Fruit fly (Drosophila melanogaster) whole organism, embryonic: Measurements from ENCODE around the gene hgo.

Source experiments
- ATbp ChIP-seq: fragments of 200-800 bp; sonication (Bioruptor generic); optimal IDR thresholded peaks from 2 replicates; lab custom pipeline; 2017; ENCODE audit warnings: missing biosample characterization, mild to moderate bottlenecking, missing genetic modification characterization, missing genetic modification reagents
- Ada2b ChIP-seq: fragments of 200-800 bp; sonication (Bioruptor generic); IDR thresholded peaks from 2 replicates; pipeline ENCODE4 v1.3.6; 2022; ENCODE audit warnings: missing biosample characterization, missing genetic modification characterization
- B-H2 ChIP-seq: fragments of 200-800 bp; sonication (Bioruptor generic); optimal IDR thresholded peaks from 2 replicates; lab custom pipeline; 2018; ENCODE audit warnings: missing biosample characterization, mild to moderate bottlenecking, missing genetic modification characterization
- CG10543 ChIP-seq: fragments of 200-800 bp; sonication (Bioruptor generic); optimal IDR thresholded peaks from 3 replicates; lab custom pipeline; 2017; ENCODE audit warnings: missing biosample characterization, mild to moderate bottlenecking, missing genetic modification characterization, moderate library complexity
- CG11247 ChIP-seq: fragments of 200-800 bp; sonication (Bioruptor generic); IDR thresholded peaks from 2 replicates; pipeline ENCODE4 v1.3.6; 2022; ENCODE audit warnings: missing biosample characterization, missing genetic modification characterization
- CG12942 ChIP-seq: fragments of 200-800 bp; sonication (Bioruptor generic); optimal IDR thresholded peaks from 3 replicates; lab custom pipeline; 2016; ENCODE audit warnings: missing biosample characterization, missing genetic modification characterization
- CG13296 ChIP-seq: fragments of 200-800 bp; sonication (Bioruptor generic); optimal IDR thresholded peaks from 3 replicates; lab custom pipeline; 2018; ENCODE audit warnings: missing biosample characterization, mild to moderate bottlenecking, missing genetic modification characterization
- CG14667 ChIP-seq: fragments of 200-800 bp; sonication (Bioruptor generic); IDR thresholded peaks from 2 replicates; pipeline ENCODE4 v1.3.6; 2022; ENCODE audit warnings: missing biosample characterization, missing genetic modification characterization
- CG15073 ChIP-seq: fragments of 200-800 bp; sonication (Bioruptor generic); optimal IDR thresholded peaks from 2 replicates; lab custom pipeline; 2016; ENCODE audit warnings: missing biosample characterization, missing genetic modification characterization
- CG17829 ChIP-seq: fragments of 200-800 bp; optimal IDR thresholded peaks from 2 replicates; lab custom pipeline; 2019; ENCODE audit warnings: missing biosample characterization, mild to moderate bottlenecking, missing genetic modification characterization, moderate library complexity
- CG18764 ChIP-seq: fragments of 200-800 bp; sonication (Bioruptor generic); optimal IDR thresholded peaks from 3 replicates; lab custom pipeline; 2016; ENCODE audit warnings: missing biosample characterization, missing genetic modification characterization
- CG30020 ChIP-seq: fragments of 200-800 bp; optimal IDR thresholded peaks from 2 replicates; lab custom pipeline; 2019; ENCODE audit warnings: missing biosample characterization, mild to moderate bottlenecking, missing genetic modification characterization, moderate library complexity
- CG30431 ChIP-seq: fragments of 200-800 bp; sonication (Bioruptor generic); optimal IDR thresholded peaks from 2 replicates; lab custom pipeline; 2017; ENCODE audit warnings: missing biosample characterization, missing genetic modification characterization
- CG4424 ChIP-seq: fragments of 200-800 bp; sonication (Bioruptor generic); optimal IDR thresholded peaks from 3 replicates; lab custom pipeline; 2016; ENCODE audit warnings: missing biosample characterization, missing genetic modification characterization
- CG4707 ChIP-seq: fragments of 200-800 bp; sonication (Bioruptor generic); optimal IDR thresholded peaks from 2 replicates; lab custom pipeline; 2018; ENCODE audit warnings: missing biosample characterization, mild to moderate bottlenecking, missing genetic modification characterization, moderate library complexity
- CG7357 ChIP-seq: fragments of 200-800 bp; sonication (Bioruptor generic); IDR thresholded peaks from 3 replicates; pipeline ENCODE4 v1.3.6; 2022; ENCODE audit warnings: missing biosample characterization, missing genetic modification characterization
- CG9215 ChIP-seq: fragments of 200-800 bp; sonication (Bioruptor generic); IDR thresholded peaks from 2 replicates; pipeline ENCODE4 v1.3.6; 2022; ENCODE audit warnings: missing biosample characterization, missing genetic modification characterization
- CG9797 ChIP-seq: fragments of 200-800 bp; sonication (Bioruptor generic); optimal IDR thresholded peaks from 3 replicates; lab custom pipeline; 2018; ENCODE audit warnings: missing biosample characterization, mild to moderate bottlenecking, missing genetic modification characterization
- CG9817 ChIP-seq: fragments of 200-800 bp; sonication (Bioruptor generic); optimal IDR thresholded peaks from 2 replicates; lab custom pipeline; 2018; ENCODE audit warnings: missing biosample characterization, mild to moderate bottlenecking, missing genetic modification characterization, moderate library complexity
- CG9932 ChIP-seq: fragments of 200-800 bp; sonication (Bioruptor generic); IDR thresholded peaks from 2 replicates; pipeline ENCODE4 v1.3.6; 2022; ENCODE audit warnings: missing biosample characterization, missing genetic modification characterization
- Drgx ChIP-seq: fragments of 200-800 bp; sonication (Bioruptor generic); IDR thresholded peaks from 2 replicates; pipeline ENCODE4 v1.3.6; 2022; ENCODE audit warnings: missing biosample characterization, missing genetic modification characterization
- E2f2 ChIP-seq: fragments of 200-800 bp; sonication (Bioruptor generic); IDR thresholded peaks from 2 replicates; pipeline ENCODE4 v1.3.6; 2022; ENCODE audit warnings: missing biosample characterization, missing genetic modification characterization
- HLH4C ChIP-seq: fragments of 200-800 bp; sonication (Bioruptor generic); IDR thresholded peaks from 3 replicates; pipeline ENCODE4 v1.3.6; 2022; ENCODE audit warnings: missing biosample characterization, missing genetic modification characterization; ENCODE audit not compliant: partially characterized antibody
- Lhr ChIP-seq: fragments of 200-800 bp; sonication (Bioruptor generic); optimal IDR thresholded peaks from 3 replicates; lab custom pipeline; 2017; ENCODE audit warnings: mild to moderate bottlenecking, missing biosample characterization, missing genetic modification reagents, missing genetic modification characterization
- Neu2 ChIP-seq: fragments of 200-800 bp; sonication (Bioruptor generic); optimal IDR thresholded peaks from 3 replicates; lab custom pipeline; 2016; ENCODE audit warnings: missing biosample characterization, missing genetic modification characterization, borderline replicate concordance
- Oaz ChIP-seq: fragments of 200-800 bp; sonication (Bioruptor generic); IDR thresholded peaks from 2 replicates; pipeline ENCODE4 v1.3.6; 2022; ENCODE audit warnings: missing biosample characterization, missing genetic modification characterization
- Optix ChIP-seq: fragments of 200-800 bp; sonication (Bioruptor generic); IDR thresholded peaks from 3 replicates; pipeline ENCODE4 v1.3.6; 2022; ENCODE audit warnings: missing biosample characterization, missing genetic modification characterization
- Pdp1 ChIP-seq, 2 experiments: fragments of 200-800 bp; sonication (Bioruptor generic); optimal IDR thresholded peaks; 3 replicates each; lab custom pipeline; 2016; ENCODE audit warnings: missing biosample characterization in 2 of 2, missing genetic modification characterization in 2 of 2, mild to moderate bottlenecking in 1 of 2, moderate library complexity in 1 of 2
- Ptx1 ChIP-seq: fragments of 200-800 bp; sonication (Bioruptor generic); IDR thresholded peaks from 2 replicates; pipeline ENCODE4 v1.3.6; 2022; ENCODE audit warnings: missing biosample characterization, missing genetic modification characterization
- Rfx ChIP-seq: fragments of 200-800 bp; sonication (Bioruptor generic); IDR thresholded peaks from 2 replicates; pipeline ENCODE4 v1.3.6; 2022; ENCODE audit warnings: missing biosample characterization, missing genetic modification characterization
- Six4 ChIP-seq: fragments of 200-800 bp; sonication (Bioruptor generic); optimal IDR thresholded peaks from 2 replicates; lab custom pipeline; 2016; ENCODE audit warnings: missing biosample characterization, missing genetic modification characterization
- Sox100B ChIP-seq: fragments of 200-800 bp; sonication (Bioruptor generic); optimal IDR thresholded peaks from 3 replicates; lab custom pipeline; 2018; ENCODE audit warnings: missing biosample characterization, mild to moderate bottlenecking, missing genetic modification characterization
- Sry-β ChIP-seq: fragments of 200-800 bp; sonication (Bioruptor generic); optimal IDR thresholded peaks from 2 replicates; lab custom pipeline; 2018; ENCODE audit warnings: missing biosample characterization, mild to moderate bottlenecking, missing genetic modification characterization, moderate library complexity
- Trl ChIP-seq, 3 experiments: fragments of >200 bp in 2 of 3; fragments of 200-800 bp in 1 of 3; sonication (Bioruptor generic) in 1 of 3; optimal IDR thresholded peaks; 2 replicates in 1 of 3; 3 replicates in 2 of 3; lab custom pipeline; 2016 to 2017; ENCODE audit warnings: missing biosample characterization in 1 of 3, missing genetic modification characterization in 1 of 3
- Xrp1 ChIP-seq: fragments of 200-800 bp; sonication (Bioruptor generic); IDR thresholded peaks from 2 replicates; pipeline ENCODE4 v1.3.6; 2022; ENCODE audit warnings: missing biosample characterization, missing genetic modification characterization
- abd-A ChIP-seq: fragments of 200-800 bp; sonication (Bioruptor generic); optimal IDR thresholded peaks from 3 replicates; lab custom pipeline; 2019; ENCODE audit warnings: missing biosample characterization, mild to moderate bottlenecking, missing genetic modification characterization, moderate library complexity
- bowl ChIP-seq: fragments of 200-800 bp; sonication (Bioruptor generic); IDR thresholded peaks from 2 replicates; pipeline ENCODE4 v1.3.6; 2022; ENCODE audit warnings: missing biosample characterization, missing genetic modification characterization
- exex ChIP-seq: fragments of 200-800 bp; sonication (Bioruptor generic); optimal IDR thresholded peaks from 4 replicates; lab custom pipeline; 2018; ENCODE audit warnings: missing biosample characterization, mild to moderate bottlenecking, missing genetic modification characterization, moderate library complexity
- ftz-f1 ChIP-seq: fragments of 200-800 bp; sonication (Bioruptor generic); optimal IDR thresholded peaks from 2 replicates; lab custom pipeline; 2016; ENCODE audit warnings: missing biosample characterization, missing genetic modification characterization
- grau ChIP-seq: fragments of 200-800 bp; optimal IDR thresholded peaks from 3 replicates; lab custom pipeline; 2019; ENCODE audit warnings: missing biosample characterization, mild to moderate bottlenecking, missing genetic modification characterization, moderate library complexity
- gsb-n ChIP-seq: fragments of 200-800 bp; sonication (Bioruptor generic); optimal IDR thresholded peaks from 3 replicates; lab custom pipeline; 2018; ENCODE audit warnings: missing biosample characterization, mild to moderate bottlenecking, missing genetic modification characterization
- lov ChIP-seq, 2 experiments: fragments of 200-800 bp in 1 of 2; fragments of >200 bp in 1 of 2; sonication (Bioruptor generic) in 1 of 2; IDR thresholded peaks in 1 of 2; optimal IDR thresholded peaks in 1 of 2; 2 replicates in 1 of 2; 3 replicates in 1 of 2; pipeline versions ENCODE4 v1.3.6 to Lab custom; 2017 to 2022; ENCODE audit warnings: missing biosample characterization in 1 of 2, missing genetic modification characterization in 1 of 2
- ro ChIP-seq: fragments of 200-800 bp; sonication (Bioruptor generic); IDR thresholded peaks from 2 replicates; pipeline ENCODE4 v1.3.6; 2022; ENCODE audit warnings: missing biosample characterization, missing genetic modification characterization
- sens ChIP-seq: fragments of 200-800 bp; sonication (Bioruptor generic); peaks from one replicate; lab custom pipeline; 2016; ENCODE audit warnings: missing biosample characterization, missing genetic modification characterization
- slbo ChIP-seq: fragments of 200-800 bp; sonication (Bioruptor generic); IDR thresholded peaks from 2 replicates; pipeline ENCODE4 v1.3.6; 2022; ENCODE audit warnings: missing biosample characterization, missing genetic modification characterization
- sna ChIP-seq: fragments of 200-800 bp; sonication (Bioruptor generic); IDR thresholded peaks from 2 replicates; pipeline ENCODE4 v1.3.6; 2022; ENCODE audit warnings: missing biosample characterization, missing genetic modification characterization; ENCODE audit not compliant: partially characterized antibody
- ttk ChIP-seq: fragments of 200-800 bp; sonication (Bioruptor generic); IDR thresholded peaks from 2 replicates; pipeline ENCODE4 v2.1.2; 2022; ENCODE audit warnings: missing biosample characterization, missing genetic modification characterization
- tx ChIP-seq: fragments of 200-800 bp; sonication (Bioruptor generic); optimal IDR thresholded peaks from 2 replicates; lab custom pipeline; 2016; ENCODE audit warnings: missing biosample characterization, missing genetic modification characterization
- z ChIP-seq: fragments of 200-800 bp; sonication (Bioruptor generic); IDR thresholded peaks from 3 replicates; pipeline ENCODE4 v1.3.6; 2022; ENCODE audit warnings: missing biosample characterization, missing genetic modification characterization
- zen2 ChIP-seq: fragments of 200-800 bp; sonication (Bioruptor generic); IDR thresholded peaks from 3 replicates; pipeline ENCODE4 v1.3.6; 2022; ENCODE audit warnings: missing biosample characterization, missing genetic modification characterization; ENCODE audit not compliant: partially characterized antibody

hgo gene

DNA sequence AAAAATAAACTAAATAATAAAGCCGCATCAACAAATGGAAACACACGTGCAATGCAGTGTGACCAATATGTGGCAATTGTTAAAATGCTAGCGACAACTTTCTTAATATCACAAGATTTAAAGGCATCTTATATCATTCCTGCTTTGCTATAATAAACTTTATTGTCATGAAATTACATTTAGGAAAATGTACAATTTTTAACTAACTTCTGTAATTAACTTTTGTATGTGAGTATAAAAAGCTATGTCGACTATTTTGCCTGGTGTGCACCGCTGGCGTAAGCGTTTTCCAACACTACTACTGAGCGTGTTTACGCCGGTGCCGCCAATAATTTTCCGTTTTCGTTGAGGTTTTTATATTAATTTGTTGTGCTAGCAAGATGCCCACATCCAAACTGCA, 12.7 kb upstream of the hgo start, which contains the start of the genes Csl4 and Nup160 (continued):
- peak; percentile 83 for TF ChIP-seq Xrp1 (GFP tag; lab: Robert Waterston, UW)
- peak; percentile 20 for TF ChIP-seq CG30431
- TF ChIP-seq Ptx1 (GFP tag; lab: Robert Waterston, UW), result peak; percentile 74
- peak; percentile 76 for TF ChIP-seq B-H2
- peak; percentile 98 for TF ChIP-seq sens
- TF ChIP-seq CG9797, result peak; percentile 62
- peak; percentile 46 for TF ChIP-seq ftz-f1 (GFP tag; lab: Kevin White, UChicago)
- TF ChIP-seq CG9817 (tag; lab: Kevin White, UChicago), result peak; percentile 76
- peak; percentile 34; the same call in 1 of the 3 replicates for TF ChIP-seq CG7357 (GFP tag; lab: Robert Waterston, UW)
- TF ChIP-seq Pdp1 (GFP tag; optimal IDR thresholded peaks at IDR 0.05; lab: Kevin White, UChicago), result peak; percentile 83 to 85
- TF ChIP-seq E2f2 (GFP tag; lab: Robert Waterston, UW), result peak; percentile 67
- no peak for TF ChIP-seq gsb-n (tag; lab: Kevin White, UChicago)
- TF ChIP-seq CG9215 (GFP tag; lab: Robert Waterston, UW), result peak; percentile 53
- TF ChIP-seq CG17829 (tag; lab: Kevin White, UChicago), result peak; percentile 64
- no peak for TF ChIP-seq zen2
- no peak for TF ChIP-seq sna (GFP tag; lab: Robert Waterston, UW)
- peak; percentile 72 for TF ChIP-seq CG11247
- TF ChIP-seq ttk (GFP tag; lab: Robert Waterston, UW), result peak; percentile 74
- peak; percentile 69 for TF ChIP-seq CG12942 (GFP tag; lab: Kevin White, UChicago)
- TF ChIP-seq grau (tag; lab: Kevin White, UChicago), result peak; percentile 74
- no peak for TF ChIP-seq abd-A (tag; lab: Kevin White, UChicago)
- 0 out of 2 replicates have a peak, but pooled peaks have one; percentile 34 for TF ChIP-seq CG14667 (GFP tag; lab: Robert Waterston, UW)
- peak; percentile 19 for TF ChIP-seq exex (tag; lab: Kevin White, UChicago)
- TF ChIP-seq Ada2b (GFP tag; lab: Robert Waterston, UW), result peak; percentile 48; the same call in 1 of the 2 replicates
- peak; percentile 77 for TF ChIP-seq CG4424 (GFP tag; lab: Kevin White, UChicago)
- peak; percentile 38 for TF ChIP-seq Sry-β (GFP tag; lab: Kevin White, UChicago)
- TF ChIP-seq Optix (GFP tag; lab: Robert Waterston, UW), result 0 out of 3 replicates have a peak, but pooled peaks have one; percentile 37
- TF ChIP-seq CG9932 (GFP tag; lab: Robert Waterston, UW), result peak; percentile 83
- TF ChIP-seq CG10543 (GFP tag; lab: Kevin White, UChicago), result peak; percentile 36
- TF ChIP-seq slbo, result peak; percentile 90
- peak; percentile 16; the same call in 1 of the 2 replicates for TF ChIP-seq Oaz
- TF ChIP-seq Lhr (GFP tag; lab: Kevin White, UChicago), result peak; percentile 25
- TF ChIP-seq Trl (optimal IDR thresholded peaks at IDR 0.05; lab: Kevin White, UChicago), result no peak
- peak; percentile 91 for TF ChIP-seq Trl (GFP tag; optimal IDR thresholded peaks at IDR 0.05; lab: Kevin White, UChicago)
- peak; percentile 71 for TF ChIP-seq Drgx (GFP tag; lab: Robert Waterston, UW)
- no peak for TF ChIP-seq Sox100B (GFP tag; lab: Kevin White, UChicago)
- TF ChIP-seq Rfx (GFP tag; lab: Robert Waterston, UW), result peak; percentile 88
- no peak for TF ChIP-seq z (GFP tag; lab: Robert Waterston, UW)
- TF ChIP-seq HLH4C, result no peak
- no peak for TF ChIP-seq ro
- TF ChIP-seq lov (optimal IDR thresholded peaks at IDR 0.05; lab: Kevin White, UChicago), result no peak
- no peak for TF ChIP-seq lov (GFP tag; IDR thresholded peaks at IDR 0.05; lab: Robert Waterston, UW)
- TF ChIP-seq CG4707, result no peak
- TF ChIP-seq CG30020 (tag; lab: Kevin White, UChicago), result peak; percentile 73
- TF ChIP-seq CG15073 (GFP tag; lab: Kevin White, UChicago), result no peak
- peak; percentile 83 for TF ChIP-seq tx
- TF ChIP-seq ATbp (GFP tag; lab: Kevin White, UChicago), result no peak
- TF ChIP-seq bowl (GFP tag; lab: Robert Waterston, UW), result no peak
- no peak for TF ChIP-seq Neu2 (GFP tag; lab: Kevin White, UChicago)
- peak; percentile 73 for TF ChIP-seq CG18764 (GFP tag; lab: Kevin White, UChicago)
- TF ChIP-seq Six4 (GFP tag; lab: Kevin White, UChicago), result peak; percentile 57
- peak; percentile 60 for TF ChIP-seq CG13296
